Worm (Caenorhabditis elegans): ENCODE results near the gene dct-14.
A peak's percentile ranks its signal among the peaks of the same experiment; 100 is the strongest.

The dct-14 gene

DNA sequence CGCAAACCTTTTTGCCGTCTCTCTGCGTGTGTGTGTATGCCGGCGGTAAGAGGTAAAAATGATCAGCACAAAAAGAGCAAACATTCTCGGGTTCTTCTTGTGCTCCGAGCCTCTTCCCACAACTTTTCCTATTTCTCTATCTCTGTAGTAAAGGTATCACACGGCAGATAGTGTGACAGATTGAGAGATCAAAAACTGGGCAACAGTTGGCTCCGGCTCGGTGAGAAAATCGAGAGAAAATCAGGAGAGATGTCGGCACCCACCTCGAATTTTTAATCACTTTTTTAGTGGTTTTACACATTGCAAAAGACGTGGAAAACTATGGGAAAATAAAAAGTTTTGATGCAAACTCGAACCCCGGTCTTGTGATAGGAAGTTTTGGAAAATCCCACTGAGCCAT, 48.5 kb downstream of the dct-14 start:
- peak; percentile 41 for TF ChIP-seq nhr-11 (tag; optimal IDR thresholded peaks at IDR 0.05)
- no peak for TF ChIP-seq lin-39 (tag; optimal IDR thresholded peaks at IDR 0.05)

Data from whole organism, L4 larva.